Fruit fly (Drosophila melanogaster) whole organism, prepupa: ENCODE measurements around the gene CG18284.
A peak's percentile ranks its signal among the peaks of the same experiment; 100 is the strongest.

Experiments used
- Gug ChIP-seq: fragments of 200-800 bp; sonication (Bioruptor generic); IDR thresholded peaks from 2 replicates; pipeline ENCODE4 v1.3.6; 2022; ENCODE audit warnings: missing biosample characterization, missing genetic modification characterization
- Hr39 ChIP-seq: fragments of 200-800 bp; sonication (Bioruptor generic); optimal IDR thresholded peaks from 2 replicates; lab custom pipeline; 2016; ENCODE audit warnings: missing biosample characterization, missing genetic modification characterization
- Hr4 ChIP-seq: fragments of 200-800 bp; sonication (Bioruptor generic); optimal IDR thresholded peaks from 3 replicates; lab custom pipeline; 2016; ENCODE audit warnings: missing biosample characterization, missing genetic modification characterization
- Sox102F ChIP-seq: fragments of 200-800 bp; sonication (Bioruptor generic); optimal IDR thresholded peaks from 2 replicates; lab custom pipeline; 2016; ENCODE audit warnings: missing biosample characterization, mild to moderate bottlenecking, missing genetic modification characterization
- net ChIP-seq: fragments of 200-800 bp; sonication (Bioruptor generic); optimal IDR thresholded peaks from 3 replicates; lab custom pipeline; 2016; ENCODE audit warnings: missing biosample characterization, missing genetic modification characterization
- svp ChIP-seq: fragments of 200-800 bp; sonication (Bioruptor generic); peaks from one replicate; lab custom pipeline; 2016; ENCODE audit warnings: missing biosample characterization, missing genetic modification characterization

DNA sequence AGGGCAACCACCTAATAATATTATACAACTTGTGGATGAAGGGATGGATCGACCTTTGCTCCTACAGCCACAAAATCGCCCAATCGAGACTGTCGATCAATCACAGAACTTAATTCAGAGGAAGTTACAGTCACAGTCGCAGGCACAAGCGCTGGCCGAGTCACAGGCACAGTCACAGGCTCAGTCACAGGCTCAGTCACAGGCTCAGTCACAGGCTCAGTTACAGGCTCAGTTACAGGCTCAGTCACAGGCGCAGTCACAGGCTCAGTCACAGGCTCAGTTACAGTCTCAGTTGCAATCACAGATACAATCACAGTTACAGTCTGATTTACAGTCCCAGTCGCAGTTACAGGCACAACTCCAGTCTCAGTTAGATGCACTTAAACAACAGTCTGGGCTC is 3.0 kb downstream of the CG18284 start:
- TF ChIP-seq Hr39 (GFP tag; lab: Kevin White, UChicago) (no peak), Gug (GFP tag; lab: Robert Waterston, UW) (no peak), Hr4 (GFP tag; lab: Kevin White, UChicago) (no peak), Sox102F (GFP tag; lab: Kevin White, UChicago) (no peak), net (no peak), svp (GFP tag; lab: Kevin White, UChicago) (peak; percentile 33)
